Fruit fly (Drosophila melanogaster): Measurements from ENCODE around the gene CG10877.

The CG10877 gene

dm6 chr3R:20550632-20551486 is 13.0 kb downstream of the CG10877 start (continued):
- TF ChIP-seq CG7372 (GFP tag; IDR thresholded peaks at IDR 0.05), result no peak
- peak; percentile 86 for TF ChIP-seq CG12299 (tag; optimal IDR thresholded peaks at IDR 0.05)
- peak; percentile 28 to 44 for TF ChIP-seq Hr51 (GFP tag; optimal IDR thresholded peaks at IDR 0.05)
- peak; percentile 76 for TF ChIP-seq pfk (GFP tag; optimal IDR thresholded peaks at IDR 0.05)
- TF ChIP-seq br (optimal IDR thresholded peaks at IDR 0.05), result no peak
- TF ChIP-seq pan (optimal IDR thresholded peaks at IDR 0.05), result no peak
- peak in 1 of 2 experiments; percentile 28 for TF ChIP-seq pan (GFP tag; optimal IDR thresholded peaks at IDR 0.05 in 1 of 2, IDR thresholded peaks at IDR 0.05 in 1 of 2)
- TF ChIP-seq croc (GFP tag; conservative IDR thresholded peaks at IDR 0.05), result no peak
- peak; percentile 70 for TF ChIP-seq gfzf (GFP tag; optimal IDR thresholded peaks at IDR 0.05)
- peak; percentile 96 for TF ChIP-seq fd64A (GFP tag; optimal IDR thresholded peaks at IDR 0.05)
- peak; percentile 72 for TF ChIP-seq CG17186 (GFP tag; optimal IDR thresholded peaks at IDR 0.05)
- no peak for TF ChIP-seq Elba2 (GFP tag; optimal IDR thresholded peaks at IDR 0.05)
- TF ChIP-seq B-H1 (GFP tag; IDR thresholded peaks at IDR 0.05), result peak; percentile 24; the same call in 1 of the 3 replicates
- peak; percentile 61 for TF ChIP-seq CG16863 (GFP tag; optimal IDR thresholded peaks at IDR 0.05)
- no peak for TF ChIP-seq Neu2 (GFP tag; optimal IDR thresholded peaks at IDR 0.05; ENCODE audit: borderline replicate concordance)
- peak; percentile 98 for TF ChIP-seq CG7987 (GFP tag; optimal IDR thresholded peaks at IDR 0.05)

DNA sequence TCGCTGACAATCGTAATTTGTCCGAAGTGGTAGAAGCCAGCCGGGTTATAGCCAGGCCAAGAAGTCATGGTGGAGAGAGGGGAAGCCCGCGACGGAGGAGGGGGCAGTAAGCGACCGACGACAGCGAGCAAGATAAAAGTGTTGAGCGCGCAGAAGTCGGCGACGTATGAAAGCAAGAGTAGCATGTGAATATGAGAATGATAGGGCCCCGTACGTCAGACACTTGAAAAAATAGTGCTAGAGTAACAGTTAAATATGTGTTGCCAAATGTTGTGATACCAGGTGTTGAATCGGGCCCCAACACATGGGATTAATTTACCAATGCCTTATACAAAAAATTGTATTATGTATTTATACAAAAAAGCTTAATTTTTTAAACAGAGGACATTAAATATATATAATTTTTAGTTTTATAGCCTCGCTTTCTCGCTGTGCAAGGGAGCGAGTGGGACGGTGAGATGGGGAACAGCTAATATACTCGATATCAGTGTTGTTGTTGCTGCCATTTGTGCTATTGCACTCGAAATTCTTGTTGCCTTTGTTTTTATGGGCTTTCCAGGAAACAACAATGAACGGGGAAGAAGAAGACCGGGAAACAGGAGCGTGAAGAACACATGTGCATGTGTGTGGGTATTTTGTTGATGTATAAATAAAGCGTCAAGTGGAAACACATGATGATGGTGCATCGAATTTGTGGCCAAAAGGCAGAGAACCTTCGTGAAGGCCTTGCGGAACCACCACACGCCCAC is 13.8 kb downstream of the CG10877 start:
- peak; percentile 85 for TF ChIP-seq esg (GFP tag; conservative IDR thresholded peaks at IDR 0.05)
- peak; percentile 84 for TF ChIP-seq CG10654 (GFP tag; optimal IDR thresholded peaks at IDR 0.05)
- peak; percentile 82 for TF ChIP-seq Sox100B (GFP tag; optimal IDR thresholded peaks at IDR 0.05)
- TF ChIP-seq pzg (GFP tag; optimal IDR thresholded peaks at IDR 0.05), result no peak
- TF ChIP-seq ac (GFP tag; optimal IDR thresholded peaks at IDR 0.05), result peak; percentile 69
- peak; percentile 27 for TF ChIP-seq CG7928 (GFP tag; optimal IDR thresholded peaks at IDR 0.05)
- TF ChIP-seq mirr (GFP tag; optimal IDR thresholded peaks at IDR 0.05), result peak; percentile 93
- TF ChIP-seq hth (optimal IDR thresholded peaks at IDR 0.05), result no peak
- TF ChIP-seq Drgx (GFP tag; IDR thresholded peaks at IDR 0.05), result peak; percentile 78
- TF ChIP-seq tin (GFP tag; optimal IDR thresholded peaks at IDR 0.05), result peak; percentile 85
- TF ChIP-seq jumu (GFP tag; optimal IDR thresholded peaks at IDR 0.05), result no peak
- TF ChIP-seq CG18262 (tag; optimal IDR thresholded peaks at IDR 0.05), result peak; percentile 91
- TF ChIP-seq CkIIα-i1 (GFP tag; IDR thresholded peaks at IDR 0.05), result no peak
- peak; percentile 77 for TF ChIP-seq fd3F (GFP tag; optimal IDR thresholded peaks at IDR 0.05)
- no peak for TF ChIP-seq Atf-2 (GFP tag; optimal IDR thresholded peaks at IDR 0.05)
- peak; percentile 64 for TF ChIP-seq D19B (GFP tag; optimal IDR thresholded peaks at IDR 0.05)
- peak; percentile 88 for TF ChIP-seq CG17359 (tag; optimal IDR thresholded peaks at IDR 0.05)
- TF ChIP-seq emc (GFP tag; optimal IDR thresholded peaks at IDR 0.05), result no peak
- no peak for TF ChIP-seq btn (GFP tag; optimal IDR thresholded peaks at IDR 0.05)
- TF ChIP-seq CG5180 (GFP tag; optimal IDR thresholded peaks at IDR 0.05), result peak; percentile 89
- TF ChIP-seq sens (GFP tag), result peak; percentile 91
- TF ChIP-seq chn (GFP tag; optimal IDR thresholded peaks at IDR 0.05), result peak; percentile 55
- TF ChIP-seq vvl (GFP tag; IDR thresholded peaks at IDR 0.05), result peak; percentile 90
- peak; percentile 50 for TF ChIP-seq dimm (GFP tag; IDR thresholded peaks at IDR 0.05)
- no peak for TF ChIP-seq CG8478 (optimal IDR thresholded peaks at IDR 0.05)
- peak; percentile 82 for TF ChIP-seq CG32772 (GFP tag; IDR thresholded peaks at IDR 0.05)
- no peak for TF ChIP-seq Scr (GFP tag; IDR thresholded peaks at IDR 0.05; ENCODE audit: partially characterized antibody)
- TF ChIP-seq CG13123 (GFP tag; optimal IDR thresholded peaks at IDR 0.05), result peak; percentile 43
- TF ChIP-seq Fer1 (GFP tag; optimal IDR thresholded peaks at IDR 0.05), result peak; percentile 92
- 0 out of 2 replicates have a peak, but pooled peaks have one; percentile 27 for TF ChIP-seq CG42726 (GFP tag; IDR thresholded peaks at IDR 0.05; ENCODE audit: partially characterized antibody)
- peak; percentile 76 for TF ChIP-seq CG10274 (GFP tag; optimal IDR thresholded peaks at IDR 0.05)
- TF ChIP-seq Xbp1 (GFP tag; optimal IDR thresholded peaks at IDR 0.05), result peak; percentile 84
